Fruit fly (Drosophila melanogaster) whole organism, wandering third instar larva: ENCODE results near the gene FER.

Experiments
- Abd-B ChIP-seq: fragments of >200 bp; optimal IDR thresholded peaks from 2 replicates; lab custom pipeline; 2017; ENCODE audit warnings: missing biosample characterization, missing genetic modification characterization
- CG32264 ChIP-seq: fragments of 200-800 bp; sonication (Bioruptor generic); optimal IDR thresholded peaks from 2 replicates; lab custom pipeline; 2016; ENCODE audit warnings: missing biosample characterization, missing genetic modification characterization
- CG9705 ChIP-seq: fragments of 200-800 bp; sonication (Bioruptor generic); optimal IDR thresholded peaks from 2 replicates; lab custom pipeline; 2018; ENCODE audit warnings: missing biosample characterization, mild to moderate bottlenecking, missing genetic modification characterization
- CrebA ChIP-seq: fragments of 200-800 bp; sonication (Bioruptor generic); optimal IDR thresholded peaks from 2 replicates; lab custom pipeline; 2016; ENCODE audit warnings: missing biosample characterization, mild to moderate bottlenecking, missing genetic modification characterization, borderline replicate concordance
- Dfd ChIP-seq: fragments of >200 bp; optimal IDR thresholded peaks from 2 replicates; lab custom pipeline; 2017; ENCODE audit warnings: missing biosample characterization, missing genetic modification characterization
- Dif ChIP-seq: fragments of 200-275, 200-300 bp; sonication (Bioruptor generic); optimal IDR thresholded peaks from 2 replicates; lab custom pipeline; 2018; ENCODE audit warnings: missing biosample characterization, missing genetic modification characterization; ENCODE audit not compliant: partially characterized antibody
- GATAd ChIP-seq: sonication (Bioruptor generic); optimal IDR thresholded peaks from 2 replicates; lab custom pipeline; 2016; ENCODE audit warnings: missing biosample characterization, missing genetic modification characterization
- HLH106 ChIP-seq: fragments of 200-800 bp; optimal IDR thresholded peaks from 3 replicates; lab custom pipeline; 2019; ENCODE audit warnings: missing biosample characterization, mild to moderate bottlenecking, missing genetic modification characterization, moderate library complexity
- Hnf4 ChIP-seq: fragments of 200-800 bp; sonication (Bioruptor generic); optimal IDR thresholded peaks from 2 replicates; lab custom pipeline; 2016; ENCODE audit warnings: missing biosample characterization, mild to moderate bottlenecking, missing genetic modification characterization
- Hr78 ChIP-seq: fragments of >200 bp; optimal IDR thresholded peaks from 2 replicates; lab custom pipeline; 2017; ENCODE audit warnings: missing biosample characterization, missing genetic modification characterization
- Hr83 ChIP-seq: fragments of 200-300 bp; sonication (Bioruptor generic); optimal IDR thresholded peaks from 2 replicates; lab custom pipeline; 2016; ENCODE audit warnings: missing biosample characterization, mild to moderate bottlenecking, missing genetic modification characterization, moderate library complexity; ENCODE audit not compliant: poor library complexity, severe bottlenecking
- Jra ChIP-seq: sonication (Bioruptor generic); optimal IDR thresholded peaks from 2 replicates; lab custom pipeline; 2016; ENCODE audit warnings: missing biosample characterization, missing genetic modification characterization
- Mio ChIP-seq: sonication (Bioruptor generic); optimal IDR thresholded peaks from 2 replicates; lab custom pipeline; 2016; ENCODE audit warnings: missing biosample characterization, missing genetic modification characterization
- Myc ChIP-seq: fragments of >200 bp; optimal IDR thresholded peaks from 2 replicates; lab custom pipeline; 2017
- N ChIP-seq: fragments of >200 bp; optimal IDR thresholded peaks from 2 replicates; lab custom pipeline; 2018; ENCODE audit warnings: missing biosample characterization, missing external identifiers, missing genetic modification characterization
- OdsH ChIP-seq: fragments of 200-800 bp; sonication (Bioruptor generic); optimal IDR thresholded peaks from 2 replicates; lab custom pipeline; 2016; ENCODE audit warnings: missing biosample characterization, mild to moderate bottlenecking, missing genetic modification characterization
- Rel ChIP-seq, 2 experiments: fragments of 200-800 bp; sonication (Bioruptor generic) in 1 of 2; optimal IDR thresholded peaks; 2 replicates in 1 of 2; 3 replicates in 1 of 2; lab custom pipeline; 2016 to 2019; ENCODE audit warnings: mild to moderate bottlenecking in 2 of 2, missing biosample characterization in 2 of 2, missing genetic modification characterization in 2 of 2, moderate library complexity in 1 of 2
- Sp1 ChIP-seq: fragments of 200-800 bp; sonication (Bioruptor generic); optimal IDR thresholded peaks from 3 replicates; lab custom pipeline; 2019; ENCODE audit warnings: missing biosample characterization, mild to moderate bottlenecking, missing genetic modification characterization, moderate library complexity
- Vsx2 ChIP-seq: fragments of 200-300, 225-300 bp; sonication (Bioruptor generic); optimal IDR thresholded peaks from 2 replicates; lab custom pipeline; 2018; ENCODE audit warnings: missing biosample characterization, missing genetic modification characterization; ENCODE audit not compliant: partially characterized antibody
- br ChIP-seq: fragments of 200-800 bp; sonication (Bioruptor generic); optimal IDR thresholded peaks from 2 replicates; lab custom pipeline; 2016; ENCODE audit warnings: missing biosample characterization, missing genetic modification characterization
- brk ChIP-seq: fragments of 200-800 bp; sonication (Bioruptor generic); optimal IDR thresholded peaks from 2 replicates; lab custom pipeline; 2016; ENCODE audit warnings: missing biosample characterization, mild to moderate bottlenecking, missing genetic modification characterization
- dl ChIP-seq, 2 experiments: fragments of 175-275, 200-275 bp in 1 of 2; fragments of 200-275 bp in 1 of 2; sonication (Bioruptor generic); optimal IDR thresholded peaks; lab custom pipeline; 2018; ENCODE audit warnings: mild to moderate bottlenecking in 2 of 2, missing biosample characterization in 2 of 2, missing genetic modification characterization in 2 of 2, moderate library complexity in 2 of 2; ENCODE audit not compliant: partially characterized antibody in 2 of 2, insufficient read depth in 1 of 2
- dmrt93B ChIP-seq: fragments of 200-800 bp; sonication (Bioruptor generic); optimal IDR thresholded peaks from 2 replicates; lab custom pipeline; 2018; ENCODE audit warnings: missing biosample characterization, mild to moderate bottlenecking, missing genetic modification characterization
- dsf ChIP-seq: sonication (Bioruptor generic); optimal IDR thresholded peaks from 2 replicates; lab custom pipeline; 2016; ENCODE audit warnings: missing biosample characterization, missing genetic modification characterization, borderline replicate concordance
- ey ChIP-seq: fragments of 200-800 bp; sonication (Bioruptor generic); optimal IDR thresholded peaks from 2 replicates; lab custom pipeline; 2016; ENCODE audit warnings: missing biosample characterization, missing genetic modification characterization
- foxo ChIP-seq, 2 experiments: fragments of 200-800 bp; sonication (Bioruptor generic); optimal IDR thresholded peaks; 2 replicates in 1 of 2; 3 replicates in 1 of 2; lab custom pipeline; 2016 to 2017; ENCODE audit warnings: missing biosample characterization in 2 of 2, missing genetic modification characterization in 2 of 2
- fru ChIP-seq: fragments of 200-800 bp; sonication (Bioruptor generic); optimal IDR thresholded peaks from 3 replicates; lab custom pipeline; 2016; ENCODE audit warnings: missing biosample characterization, mild to moderate bottlenecking, missing genetic modification characterization
- h ChIP-seq: fragments of 200-800 bp; sonication (Bioruptor generic); optimal IDR thresholded peaks from 3 replicates; lab custom pipeline; 2016; ENCODE audit warnings: missing biosample characterization, mild to moderate bottlenecking, missing genetic modification characterization
- jim ChIP-seq: fragments of 175-275, 200-325 bp; sonication (Bioruptor generic); optimal IDR thresholded peaks from 2 replicates; lab custom pipeline; 2016; ENCODE audit warnings: missing biosample characterization, mild to moderate bottlenecking, missing genetic modification characterization
- lola ChIP-seq: fragments of >200 bp; optimal IDR thresholded peaks from 2 replicates; lab custom pipeline; 2017; ENCODE audit warnings: missing biosample characterization, missing genetic modification characterization
- pan ChIP-seq: fragments of >200 bp; optimal IDR thresholded peaks from 2 replicates; lab custom pipeline; 2017
- psq ChIP-seq: fragments of 200-800 bp; sonication (Bioruptor generic); optimal IDR thresholded peaks from 3 replicates; lab custom pipeline; 2017; ENCODE audit warnings: missing biosample characterization, mild to moderate bottlenecking, missing genetic modification characterization, moderate library complexity
- rgr ChIP-seq: fragments of 200-800 bp; sonication (Bioruptor generic); optimal IDR thresholded peaks from 3 replicates; lab custom pipeline; 2016; ENCODE audit warnings: missing biosample characterization, mild to moderate bottlenecking, missing genetic modification characterization
- sage ChIP-seq: fragments of 200-800 bp; sonication (Bioruptor generic); optimal IDR thresholded peaks from 2 replicates; lab custom pipeline; 2016; ENCODE audit warnings: missing biosample characterization, mild to moderate bottlenecking, missing genetic modification characterization
- sv ChIP-seq: fragments of 200-800 bp; sonication (Bioruptor generic); optimal IDR thresholded peaks from 3 replicates; lab custom pipeline; 2016; ENCODE audit warnings: missing biosample characterization, missing genetic modification characterization
- tai ChIP-seq: sonication (Bioruptor generic); optimal IDR thresholded peaks from 2 replicates; lab custom pipeline; 2016; ENCODE audit warnings: missing biosample characterization, missing genetic modification characterization
- usp ChIP-seq: fragments of >200 bp; optimal IDR thresholded peaks from 2 replicates; lab custom pipeline; 2017; ENCODE audit warnings: missing biosample characterization, missing genetic modification characterization
- woc ChIP-seq: sonication (Bioruptor generic); optimal IDR thresholded peaks from 2 replicates; lab custom pipeline; 2016; ENCODE audit warnings: missing biosample characterization, mild to moderate bottlenecking, missing genetic modification characterization

FER gene

dm6 chr3R:9341189-9342012 lies 52.9 kb downstream of the FER start:
- TF ChIP-seq brk (GFP tag; lab: Kevin White, UChicago): peak; percentile 80
- peak; percentile 86 for TF ChIP-seq sage
- peak; percentile 43 for TF ChIP-seq dsf
- TF ChIP-seq Abd-B (GFP tag; lab: Kevin White, UChicago): no peak
- TF ChIP-seq CG9705 (GFP tag; lab: Kevin White, UChicago): peak; percentile 83
- TF ChIP-seq Hr78 (GFP tag; lab: Kevin White, UChicago): no peak
- no peak for TF ChIP-seq pan (lab: Kevin White, UChicago)
- no peak for TF ChIP-seq N (GFP tag; lab: Kevin White, UChicago)
- peak; percentile 78 for TF ChIP-seq Jra (GFP tag; lab: Kevin White, UChicago)
- TF ChIP-seq woc: peak; percentile 94
- TF ChIP-seq GATAd (GFP tag; lab: Kevin White, UChicago): no peak
- peak; percentile 14 for TF ChIP-seq Vsx2 (GFP tag; lab: Kevin White, UChicago)
- TF ChIP-seq Hnf4: peak; percentile 71
- TF ChIP-seq psq (GFP tag; lab: Kevin White, UChicago): peak; percentile 83
- peak; percentile 89 for TF ChIP-seq HLH106 (tag; lab: Kevin White, UChicago)
- peak; percentile 89 for TF ChIP-seq CrebA (GFP tag; lab: Kevin White, UChicago)
- peak; percentile 94 for TF ChIP-seq Sp1
- TF ChIP-seq Hr83 (GFP tag; lab: Kevin White, UChicago): peak; percentile 54
- TF ChIP-seq rgr (GFP tag; lab: Kevin White, UChicago): peak; percentile 89
- TF ChIP-seq Myc (lab: Kevin White, UChicago): no peak
- peak; percentile 13 to 85 for TF ChIP-seq foxo (GFP tag; optimal IDR thresholded peaks at IDR 0.05; lab: Kevin White, UChicago)
- TF ChIP-seq lola (GFP tag; lab: Kevin White, UChicago): no peak
- TF ChIP-seq h (GFP tag; lab: Kevin White, UChicago): peak; percentile 90
- peak; percentile 88 for TF ChIP-seq OdsH (GFP tag; lab: Kevin White, UChicago)
- peak; percentile 74 for TF ChIP-seq sv
- TF ChIP-seq fru (GFP tag; lab: Kevin White, UChicago): peak; percentile 88
- TF ChIP-seq Rel (GFP tag; optimal IDR thresholded peaks at IDR 0.05; lab: Kevin White, UChicago): peak; percentile 82
- TF ChIP-seq Rel (tag; optimal IDR thresholded peaks at IDR 0.05; lab: Kevin White, UChicago): peak; percentile 77
- peak; percentile 59 for TF ChIP-seq Mio (GFP tag; lab: Kevin White, UChicago)
- TF ChIP-seq dmrt93B (GFP tag; lab: Kevin White, UChicago): peak; percentile 69
- no peak for TF ChIP-seq Dfd (GFP tag; lab: Kevin White, UChicago)
- TF ChIP-seq tai (GFP tag; lab: Kevin White, UChicago): peak; percentile 71
- peak; percentile 88 for TF ChIP-seq br
- peak in 1 of 2 experiments; percentile 26 for TF ChIP-seq dl (GFP tag; optimal IDR thresholded peaks at IDR 0.05; lab: Kevin White, UChicago; ENCODE audit: insufficient read depth in 1 of 2, partially characterized antibody in 2 of 2)
- peak; percentile 87 for TF ChIP-seq Dif
- TF ChIP-seq ey (GFP tag; lab: Kevin White, UChicago): peak; percentile 84
- TF ChIP-seq usp (GFP tag; lab: Kevin White, UChicago): no peak
- peak; percentile 42 for TF ChIP-seq jim
- TF ChIP-seq CG32264 (GFP tag; lab: Kevin White, UChicago): peak; percentile 79

dm6 chr3R:9340425-9341188 lies 53.7 kb downstream of the FER start:
- TF ChIP-seq Hr78 (GFP tag; lab: Kevin White, UChicago): no peak
- TF ChIP-seq Sp1: peak; percentile 91
- no peak for TF ChIP-seq dl (GFP tag; optimal IDR thresholded peaks at IDR 0.05; lab: Kevin White, UChicago; ENCODE audit: insufficient read depth in 1 of 2, partially characterized antibody in 2 of 2)
- peak; percentile 85 for TF ChIP-seq OdsH (GFP tag; lab: Kevin White, UChicago)
- no peak for TF ChIP-seq N (GFP tag; lab: Kevin White, UChicago)
- TF ChIP-seq GATAd (GFP tag; lab: Kevin White, UChicago): no peak
- no peak for TF ChIP-seq dsf
- TF ChIP-seq Abd-B (GFP tag; lab: Kevin White, UChicago): no peak
- no peak for TF ChIP-seq Hr83 (GFP tag; lab: Kevin White, UChicago)
- peak; percentile 35 to 89 for TF ChIP-seq foxo (GFP tag; optimal IDR thresholded peaks at IDR 0.05; lab: Kevin White, UChicago)
- no peak for TF ChIP-seq Dfd (GFP tag; lab: Kevin White, UChicago)
- TF ChIP-seq sage: no peak
- peak; percentile 78 for TF ChIP-seq psq (GFP tag; lab: Kevin White, UChicago)
- peak; percentile 31 for TF ChIP-seq pan (lab: Kevin White, UChicago)
- TF ChIP-seq ey (GFP tag; lab: Kevin White, UChicago): peak; percentile 57
- no peak for TF ChIP-seq Jra (GFP tag; lab: Kevin White, UChicago)
- peak; percentile 91 for TF ChIP-seq HLH106 (tag; lab: Kevin White, UChicago)
- no peak for TF ChIP-seq Rel (GFP tag; optimal IDR thresholded peaks at IDR 0.05; lab: Kevin White, UChicago)
- TF ChIP-seq Rel (tag; optimal IDR thresholded peaks at IDR 0.05; lab: Kevin White, UChicago): peak; percentile 66
- TF ChIP-seq fru (GFP tag; lab: Kevin White, UChicago): peak; percentile 79
- TF ChIP-seq sv: peak; percentile 73
- TF ChIP-seq usp (GFP tag; lab: Kevin White, UChicago): no peak
- TF ChIP-seq rgr (GFP tag; lab: Kevin White, UChicago): peak; percentile 87
- TF ChIP-seq tai (GFP tag; lab: Kevin White, UChicago): peak; percentile 18
- TF ChIP-seq CG32264 (GFP tag; lab: Kevin White, UChicago): no peak
- TF ChIP-seq woc: peak; percentile 47
- TF ChIP-seq dmrt93B (GFP tag; lab: Kevin White, UChicago): peak; percentile 85
- peak; percentile 71 for TF ChIP-seq h (GFP tag; lab: Kevin White, UChicago)
- TF ChIP-seq Dif: no peak
- TF ChIP-seq lola (GFP tag; lab: Kevin White, UChicago): no peak
- no peak for TF ChIP-seq jim
- TF ChIP-seq CG9705 (GFP tag; lab: Kevin White, UChicago): peak; percentile 75
- peak; percentile 35 for TF ChIP-seq Mio (GFP tag; lab: Kevin White, UChicago)
- no peak for TF ChIP-seq brk (GFP tag; lab: Kevin White, UChicago)
- TF ChIP-seq Vsx2 (GFP tag; lab: Kevin White, UChicago): no peak
